Fruit fly (Drosophila melanogaster) whole organism, embryonic: Measurements from ENCODE around the gene CG31068.

Source experiments
- ATbp ChIP-seq: fragments of 200-800 bp; sonication (Bioruptor generic); optimal IDR thresholded peaks from 2 replicates; lab custom pipeline; 2017; ENCODE audit warnings: missing biosample characterization, mild to moderate bottlenecking, missing genetic modification characterization, missing genetic modification reagents
- Aef1 ChIP-seq: fragments of 200-800 bp; sonication (Bioruptor generic); IDR thresholded peaks from 3 replicates; pipeline ENCODE4 v1.3.6; 2022; ENCODE audit warnings: missing biosample characterization, missing genetic modification characterization
- Awh ChIP-seq: fragments of 200-800 bp; sonication (Bioruptor generic); IDR thresholded peaks from 2 replicates; pipeline ENCODE4, ENCODE4 v1.3.6; 2022; ENCODE audit warnings: missing biosample characterization, missing genetic modification characterization
- Bdp1 ChIP-seq: fragments of 200-800 bp; sonication (Bioruptor generic); optimal IDR thresholded peaks from 3 replicates; lab custom pipeline; 2016; ENCODE audit warnings: missing biosample characterization, missing genetic modification characterization
- CG10267 ChIP-seq: fragments of 200-800 bp; sonication (Bioruptor generic); optimal IDR thresholded peaks from 2 replicates; lab custom pipeline; 2018; ENCODE audit warnings: missing biosample characterization, mild to moderate bottlenecking, missing genetic modification characterization, moderate library complexity
- CG12391 ChIP-seq: fragments of 200-800 bp; sonication (Bioruptor generic); optimal IDR thresholded peaks from 3 replicates; lab custom pipeline; 2018; ENCODE audit warnings: missing biosample characterization, mild to moderate bottlenecking, missing genetic modification characterization, moderate library complexity
- CG13624 ChIP-seq: fragments of 200-800 bp; sonication (Bioruptor generic); optimal IDR thresholded peaks from 2 replicates; lab custom pipeline; 2016; ENCODE audit warnings: missing biosample characterization, missing genetic modification characterization
- CG14014 ChIP-seq: fragments of 200-800 bp; sonication (Bioruptor generic); IDR thresholded peaks from 2 replicates; pipeline ENCODE4 v1.3.6; 2022; ENCODE audit warnings: missing biosample characterization, missing genetic modification characterization
- CG15696 ChIP-seq: fragments of 200-800 bp; sonication (Bioruptor generic); optimal IDR thresholded peaks from 2 replicates; lab custom pipeline; 2019; ENCODE audit warnings: missing biosample characterization, mild to moderate bottlenecking, missing genetic modification characterization, moderate library complexity
- CG2712 ChIP-seq: fragments of 200-800 bp; optimal IDR thresholded peaks from 3 replicates; lab custom pipeline; 2019; ENCODE audit warnings: missing biosample characterization, mild to moderate bottlenecking, missing genetic modification characterization, moderate library complexity
- CG3065 ChIP-seq: fragments of 200-800 bp; sonication (Bioruptor generic); optimal IDR thresholded peaks from 2 replicates; lab custom pipeline; 2016; ENCODE audit warnings: missing biosample characterization, missing genetic modification characterization
- CG32767 ChIP-seq: fragments of 200-800 bp; sonication (Bioruptor generic); IDR thresholded peaks from 2 replicates; pipeline ENCODE4 v1.3.6; 2022; ENCODE audit warnings: missing biosample characterization, missing genetic modification characterization
- CG42726 ChIP-seq: fragments of 200-800 bp; sonication (Bioruptor generic); IDR thresholded peaks from 2 replicates; pipeline ENCODE4 v1.3.6; 2022; ENCODE audit warnings: missing biosample characterization, missing genetic modification characterization; ENCODE audit not compliant: partially characterized antibody
- CG5245 ChIP-seq: fragments of 200-800 bp; sonication (Bioruptor generic); optimal IDR thresholded peaks from 3 replicates; lab custom pipeline; 2016; ENCODE audit warnings: missing biosample characterization, missing genetic modification characterization
- CG7357 ChIP-seq: fragments of 200-800 bp; sonication (Bioruptor generic); IDR thresholded peaks from 3 replicates; pipeline ENCODE4 v1.3.6; 2022; ENCODE audit warnings: missing biosample characterization, missing genetic modification characterization
- CG7745 ChIP-seq: fragments of 200-800 bp; sonication (Bioruptor generic); optimal IDR thresholded peaks from 2 replicates; lab custom pipeline; 2018; ENCODE audit warnings: missing biosample characterization, mild to moderate bottlenecking, missing genetic modification characterization, moderate library complexity
- CkIIα-i1 ChIP-seq: fragments of 200-800 bp; sonication (Bioruptor generic); IDR thresholded peaks from 2 replicates; pipeline ENCODE4 v1.3.6; 2022; ENCODE audit warnings: missing biosample characterization, missing genetic modification characterization
- CoRest ChIP-seq: fragments of 200-800 bp; sonication (Bioruptor generic); optimal IDR thresholded peaks from 3 replicates; lab custom pipeline; 2018; ENCODE audit warnings: missing biosample characterization, mild to moderate bottlenecking, missing genetic modification characterization, moderate library complexity
- Dip2 ChIP-seq: fragments of 200-800 bp; sonication (Bioruptor generic); IDR thresholded peaks from 2 replicates; pipeline ENCODE4 v1.3.6; 2022; ENCODE audit warnings: missing biosample characterization, missing genetic modification characterization
- ERR ChIP-seq: fragments of 200-800 bp; sonication (Bioruptor generic); optimal IDR thresholded peaks from 2 replicates; lab custom pipeline; 2016; ENCODE audit warnings: missing biosample characterization, missing genetic modification characterization
- Neu2 ChIP-seq: fragments of 200-800 bp; sonication (Bioruptor generic); optimal IDR thresholded peaks from 3 replicates; lab custom pipeline; 2016; ENCODE audit warnings: missing biosample characterization, missing genetic modification characterization, borderline replicate concordance
- Nf-YC ChIP-seq: fragments of 200-800 bp; optimal IDR thresholded peaks from 3 replicates; lab custom pipeline; 2019; ENCODE audit warnings: missing biosample characterization, mild to moderate bottlenecking, missing genetic modification characterization, moderate library complexity
- Oaz ChIP-seq: fragments of 200-800 bp; sonication (Bioruptor generic); IDR thresholded peaks from 2 replicates; pipeline ENCODE4 v1.3.6; 2022; ENCODE audit warnings: missing biosample characterization, missing genetic modification characterization
- Six4 ChIP-seq: fragments of 200-800 bp; sonication (Bioruptor generic); optimal IDR thresholded peaks from 2 replicates; lab custom pipeline; 2016; ENCODE audit warnings: missing biosample characterization, missing genetic modification characterization
- Trl ChIP-seq, 3 experiments: fragments of >200 bp in 2 of 3; fragments of 200-800 bp in 1 of 3; sonication (Bioruptor generic) in 1 of 3; optimal IDR thresholded peaks; 2 replicates in 1 of 3; 3 replicates in 2 of 3; lab custom pipeline; 2016 to 2017; ENCODE audit warnings: missing biosample characterization in 1 of 3, missing genetic modification characterization in 1 of 3
- aop ChIP-seq: fragments of 200-800 bp; sonication (Bioruptor generic); IDR thresholded peaks from 2 replicates; pipeline ENCODE4 v1.3.6; 2022; ENCODE audit warnings: missing biosample characterization, missing genetic modification characterization
- cas ChIP-seq: fragments of 200-800 bp; sonication (Bioruptor generic); IDR thresholded peaks from 2 replicates; pipeline ENCODE4 v1.3.6; 2022; ENCODE audit warnings: missing biosample characterization, missing genetic modification characterization
- cato ChIP-seq: fragments of 200-800 bp; sonication (Bioruptor generic); optimal IDR thresholded peaks from 2 replicates; lab custom pipeline; 2016; ENCODE audit warnings: missing biosample characterization, missing genetic modification characterization, borderline replicate concordance
- chinmo ChIP-seq: fragments of 200-800 bp; sonication (Bioruptor generic); IDR thresholded peaks from 4 replicates; pipeline ENCODE4 v1.3.6; 2022; ENCODE audit warnings: missing biosample characterization, missing genetic modification characterization; ENCODE audit not compliant: partially characterized antibody
- chm ChIP-seq: fragments of 200-800 bp; sonication (Bioruptor generic); IDR thresholded peaks from 2 replicates; pipeline ENCODE4 v1.3.6; 2022; ENCODE audit warnings: missing biosample characterization, missing genetic modification characterization
- fru ChIP-seq: fragments of >200 bp; optimal IDR thresholded peaks from 2 replicates; lab custom pipeline; 2017
- grau ChIP-seq: fragments of 200-800 bp; optimal IDR thresholded peaks from 3 replicates; lab custom pipeline; 2019; ENCODE audit warnings: missing biosample characterization, mild to moderate bottlenecking, missing genetic modification characterization, moderate library complexity
- ham ChIP-seq: fragments of 200-800 bp; sonication (Bioruptor generic); IDR thresholded peaks from 2 replicates; pipeline ENCODE4 v1.3.6; 2022; ENCODE audit warnings: missing biosample characterization, missing genetic modification characterization
- her ChIP-seq: fragments of 200-800 bp; sonication (Bioruptor generic); optimal IDR thresholded peaks from 2 replicates; lab custom pipeline; 2016; ENCODE audit warnings: missing biosample characterization, missing genetic modification characterization
- hth ChIP-seq: fragments of >200 bp; optimal IDR thresholded peaks from 2 replicates; lab custom pipeline; 2017; ENCODE audit warnings: inconsistent platforms
- mld ChIP-seq: fragments of 200-800 bp; sonication (Bioruptor generic); IDR thresholded peaks from 3 replicates; pipeline ENCODE4 v1.3.6; 2022; ENCODE audit warnings: missing biosample characterization, missing genetic modification characterization; ENCODE audit not compliant: partially characterized antibody
- prd ChIP-seq, 3 experiments: fragments of >200 bp in 2 of 3; fragments of 200-800 bp in 1 of 3; sonication (Bioruptor generic) in 1 of 3; optimal IDR thresholded peaks in 2 of 3; IDR thresholded peaks in 1 of 3; 2 replicates in 2 of 3; 3 replicates in 1 of 3; pipeline versions ENCODE4 v1.3.6 to Lab custom; 2017 to 2022; ENCODE audit warnings: missing biosample characterization in 1 of 3, missing genetic modification characterization in 1 of 3
- rib ChIP-seq: fragments of 200-800 bp; sonication (Bioruptor generic); IDR thresholded peaks from 2 replicates; pipeline ENCODE4 v1.3.6; 2022; ENCODE audit warnings: missing biosample characterization, missing genetic modification characterization
- row ChIP-seq: fragments of 200-800 bp; sonication (Bioruptor generic); IDR thresholded peaks from 3 replicates; pipeline ENCODE4 v1.3.6; 2022; ENCODE audit warnings: missing biosample characterization, missing genetic modification characterization
- sd ChIP-seq: fragments of 200-800 bp; sonication (Bioruptor generic); optimal IDR thresholded peaks from 3 replicates; lab custom pipeline; 2018; ENCODE audit warnings: missing biosample characterization, mild to moderate bottlenecking, missing genetic modification characterization, moderate library complexity
- sima ChIP-seq: fragments of 200-800 bp; sonication (Bioruptor generic); optimal IDR thresholded peaks from 2 replicates; lab custom pipeline; 2016; ENCODE audit warnings: missing biosample characterization, missing genetic modification characterization
- slou ChIP-seq: fragments of 200-800 bp; sonication (Bioruptor generic); optimal IDR thresholded peaks from 3 replicates; lab custom pipeline; 2016; ENCODE audit warnings: missing biosample characterization, missing genetic modification characterization
- sr ChIP-seq: fragments of 200-800 bp; sonication (Bioruptor generic); IDR thresholded peaks from 3 replicates; pipeline ENCODE4 v1.3.6; 2022; ENCODE audit warnings: missing biosample characterization, missing genetic modification characterization
- stc ChIP-seq: fragments of 200-800 bp; sonication (Bioruptor generic); IDR thresholded peaks from 2 replicates; pipeline ENCODE4 v1.3.6; 2022; ENCODE audit warnings: missing biosample characterization, missing genetic modification characterization
- tll ChIP-seq, 2 experiments: fragments of 200-800 bp in 1 of 2; fragments of >200 bp in 1 of 2; sonication (Bioruptor generic) in 1 of 2; optimal IDR thresholded peaks; 2 replicates each; lab custom pipeline; 2017 to 2019; ENCODE audit warnings: missing biosample characterization in 2 of 2, missing genetic modification characterization in 2 of 2, mild to moderate bottlenecking in 1 of 2, moderate library complexity in 1 of 2
- trem ChIP-seq: fragments of 200-800 bp; optimal IDR thresholded peaks from 3 replicates; lab custom pipeline; 2019; ENCODE audit warnings: missing biosample characterization, mild to moderate bottlenecking, missing genetic modification characterization, moderate library complexity
- tx ChIP-seq: fragments of 200-800 bp; sonication (Bioruptor generic); optimal IDR thresholded peaks from 2 replicates; lab custom pipeline; 2016; ENCODE audit warnings: missing biosample characterization, missing genetic modification characterization
- wdn ChIP-seq: fragments of 200-800 bp; sonication (Bioruptor generic); IDR thresholded peaks from 2 replicates; pipeline ENCODE4 v1.3.6; 2022; ENCODE audit warnings: missing biosample characterization, missing genetic modification characterization
- zen ChIP-seq: fragments of 200-800 bp; sonication (Bioruptor generic); optimal IDR thresholded peaks from 3 replicates; lab custom pipeline; 2018; ENCODE audit warnings: missing biosample characterization, mild to moderate bottlenecking, missing genetic modification characterization, moderate library complexity

Gene CG31068

DNA sequence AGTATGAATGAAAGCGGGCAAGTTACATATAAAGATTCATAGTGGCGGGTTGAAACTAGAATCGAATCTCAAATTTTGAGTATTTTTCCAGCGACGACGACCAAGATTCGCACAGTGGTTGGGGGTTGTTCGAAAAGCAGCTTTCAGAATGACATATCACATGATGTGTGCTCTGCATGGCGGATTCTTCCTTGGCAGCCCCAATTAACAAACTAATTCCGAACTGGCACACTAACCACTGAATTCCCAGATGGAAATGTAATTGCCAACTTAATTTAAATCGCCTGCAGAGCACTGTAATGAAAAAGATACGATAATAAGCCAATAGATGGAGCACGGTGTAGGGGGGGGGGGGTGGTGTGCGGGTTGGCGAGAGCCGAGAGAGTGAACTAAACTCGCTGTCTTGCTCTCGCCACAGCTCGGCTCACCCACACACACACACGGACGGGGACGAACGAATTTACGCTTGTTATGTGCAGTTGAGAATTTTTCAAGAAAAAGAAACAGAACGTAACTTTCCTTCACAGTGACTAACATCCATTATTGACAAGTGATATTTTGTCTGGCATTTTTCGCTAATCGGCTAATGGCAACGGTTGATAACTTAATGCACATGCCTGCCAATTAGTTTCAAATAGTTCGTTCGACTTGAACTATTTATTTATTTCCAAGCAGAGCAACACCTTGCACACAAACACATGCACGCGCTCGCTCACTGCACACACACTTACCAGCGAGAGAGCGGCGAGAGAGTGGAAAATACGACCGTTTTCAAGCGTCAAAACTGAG, 47.7 kb downstream of the CG31068 start (continued):
- TF ChIP-seq Oaz (peak; percentile 96), CG14014 (GFP tag; lab: Robert Waterston, UW) (peak; percentile 97), cato (GFP tag; lab: Kevin White, UChicago) (peak; percentile 81), chinmo (GFP tag; lab: Robert Waterston, UW) (peak; percentile 88; the same call in 3 of the 4 replicates), cas (GFP tag; lab: Robert Waterston, UW) (peak; percentile 91), Aef1 (GFP tag; lab: Robert Waterston, UW) (peak; percentile 96), wdn (GFP tag; lab: Robert Waterston, UW) (peak; percentile 97), Nf-YC (peak; percentile 61), hth (lab: Kevin White, UChicago) (no peak), sd (tag; lab: Kevin White, UChicago) (peak; percentile 90), CG7745 (tag; lab: Kevin White, UChicago) (no peak), Awh (GFP tag; lab: Robert Waterston, UW) (peak; percentile 96), CG7357 (peak; percentile 90), Six4 (GFP tag; lab: Kevin White, UChicago) (peak; percentile 92), sima (GFP tag; lab: Kevin White, UChicago) (peak; percentile 64), row (peak; percentile 97), ham (GFP tag; lab: Robert Waterston, UW) (peak; percentile 91; the same call in 1 of the 2 replicates), sr (GFP tag; lab: Robert Waterston, UW) (peak; percentile 90), her (peak; percentile 95), grau (tag; lab: Kevin White, UChicago) (peak; percentile 94), zen (tag; lab: Kevin White, UChicago) (peak; percentile 76), fru (lab: Kevin White, UChicago) (peak; percentile 59), Neu2 (GFP tag; lab: Kevin White, UChicago) (peak; percentile 58), ATbp (peak; percentile 95), CG3065 (peak; percentile 85), CkIIα-i1 (GFP tag; lab: Robert Waterston, UW) (peak; percentile 87), CoRest (tag; lab: Kevin White, UChicago) (peak; percentile 94), slou (peak; percentile 75), CG2712 (peak; percentile 94), mld (GFP tag; lab: Robert Waterston, UW) (no peak), rib (GFP tag; lab: Robert Waterston, UW) (peak; percentile 96), Bdp1 (GFP tag; lab: Kevin White, UChicago) (peak; percentile 89), CG13624 (peak; percentile 95), CG15696 (tag; lab: Kevin White, UChicago) (peak; percentile 65), prd (optimal IDR thresholded peaks at IDR 0.05; lab: Kevin White, UChicago) (no peak), prd (GFP tag; IDR thresholded peaks at IDR 0.05; lab: Robert Waterston, UW) (peak; percentile 97), CG5245 (peak; percentile 92), tll (GFP tag; optimal IDR thresholded peaks at IDR 0.05; lab: Kevin White, UChicago) (no peak), Dip2 (GFP tag; lab: Robert Waterston, UW) (peak; percentile 50; the same call in 1 of the 2 replicates), CG32767 (GFP tag; lab: Robert Waterston, UW) (peak; percentile 97), ERR (GFP tag; lab: Kevin White, UChicago) (peak; percentile 91), chm (GFP tag; lab: Robert Waterston, UW) (peak; percentile 97), trem (tag; lab: Kevin White, UChicago) (peak; percentile 89), CG42726 (0 out of 2 replicates have a peak, but pooled peaks have one; percentile 23), CG10267 (peak; percentile 87), tx (GFP tag; lab: Kevin White, UChicago) (peak; percentile 91), aop (GFP tag; lab: Robert Waterston, UW) (peak; percentile 91), Trl (optimal IDR thresholded peaks at IDR 0.05; lab: Kevin White, UChicago) (peak; percentile 78 to 92), Trl (GFP tag; optimal IDR thresholded peaks at IDR 0.05; lab: Kevin White, UChicago) (peak; percentile 94), CG12391 (tag; lab: Kevin White, UChicago) (peak; percentile 94), stc (GFP tag; lab: Robert Waterston, UW) (peak; percentile 97)
